Worm (Caenorhabditis elegans) whole organism, L1 larva: ENCODE measurements around the gene agr-1.

ENCODE experiments used
- C34B4.2 ChIP-seq: sonication (generic microtip); optimal IDR thresholded peaks from 2 replicates; lab custom pipeline; 2017; ENCODE audit warnings: mild to moderate bottlenecking, missing genetic modification characterization, missing compliant biosample characterization
- elt-3 ChIP-seq, 6 experiments: fragments of 150-350 bp in 1 of 6; sonication (generic microtip); optimal IDR thresholded peaks; 2 replicates each; lab custom pipeline; 2017 to 2018; ENCODE audit warnings: missing biosample characterization in 6 of 6, missing genetic modification characterization in 6 of 6, inconsistent platforms in 1 of 6
- fkh-4 ChIP-seq: sonication (generic microtip); optimal IDR thresholded peaks from 2 replicates; lab custom pipeline; 2016; ENCODE audit warnings: missing compliant biosample characterization, missing genetic modification characterization, borderline replicate concordance
- lin-15B ChIP-seq: fragments of 150-350 bp; sonication (generic microtip); optimal IDR thresholded peaks from 3 replicates; lab custom pipeline; 2014; ENCODE audit warnings: missing biosample characterization, missing genetic modification characterization
- lir-3 ChIP-seq: sonication (generic microtip); optimal IDR thresholded peaks from 2 replicates; lab custom pipeline; 2016; ENCODE audit warnings: mild to moderate bottlenecking, missing genetic modification characterization, moderate library complexity, missing compliant biosample characterization; ENCODE audit not compliant: poor library complexity
- mef-2 ChIP-seq: fragments of 150-350 bp; optimal IDR thresholded peaks from 2 replicates; lab custom pipeline; 2014; ENCODE audit warnings: missing biosample characterization, missing genetic modification characterization
- nhr-19 ChIP-seq: fragments of 200-800 bp; sonication (Bioruptor generic); conservative IDR thresholded peaks from 2 replicates; pipeline ENCODE4 v1.3.6; 2022; ENCODE audit warnings: missing genetic modification characterization, missing compliant biosample characterization
- nhr-76 ChIP-seq: sonication (generic microtip); optimal IDR thresholded peaks from 2 replicates; lab custom pipeline; 2017; ENCODE audit warnings: missing biosample characterization, missing genetic modification characterization
- pqm-1 ChIP-seq: sonication (generic microtip); optimal IDR thresholded peaks from 3 replicates; lab custom pipeline; 2017; ENCODE audit warnings: missing biosample characterization, missing genetic modification characterization
- unc-62 ChIP-seq: fragments of 150-350 bp; optimal IDR thresholded peaks from 2 replicates; lab custom pipeline; 2014; ENCODE audit warnings: missing biosample characterization, missing genetic modification reagents, missing genetic modification characterization

- no peak for TF ChIP-seq unc-62 (GFP tag; lab: Kevin White, UChicago)
- TF ChIP-seq fkh-4 (tag; lab: Kevin White, UChicago): no peak
- no peak for TF ChIP-seq mef-2 (tag; lab: Kevin White, UChicago)
- TF ChIP-seq nhr-76: no peak
- TF ChIP-seq C34B4.2: no peak
- TF ChIP-seq nhr-19 (GFP tag; lab: Robert Waterston, UW): no peak
- TF ChIP-seq lin-15B (tag; lab: Kevin White, UChicago): no peak
- TF ChIP-seq lir-3 (tag; lab: Kevin White, UChicago): no peak
- TF ChIP-seq elt-3 (tag; optimal IDR thresholded peaks at IDR 0.05; lab: Kevin White, UChicago): no peak
- no peak for TF ChIP-seq pqm-1 (tag; lab: Kevin White, UChicago)
Observed at ce11 chrII:6729331-6729730, 45.6 kb downstream of the agr-1 start, which contains the start of gene T14B4.8.
